Fruit fly (Drosophila melanogaster) whole organism, pupa: ENCODE data around the gene CG14408.

Experiments
- CG10348 ChIP-seq: fragments of 200-800 bp; sonication (Bioruptor generic); IDR thresholded peaks from 2 replicates; pipeline ENCODE4 v1.3.6; 2022; ENCODE audit warnings: missing biosample characterization, missing genetic modification characterization
- CG14655 ChIP-seq: fragments of 200-800 bp; sonication (Bioruptor generic); optimal IDR thresholded peaks from 3 replicates; lab custom pipeline; 2017; ENCODE audit warnings: mild to moderate bottlenecking, missing biosample characterization, missing genetic modification reagents, missing genetic modification characterization
- CG15710 ChIP-seq: fragments of 200-800 bp; sonication (Bioruptor generic); optimal IDR thresholded peaks from 2 replicates; lab custom pipeline; 2018; ENCODE audit warnings: missing biosample characterization, mild to moderate bottlenecking, missing genetic modification characterization, moderate library complexity
- CG32121 ChIP-seq: fragments of 200-800 bp; sonication (Bioruptor generic); IDR thresholded peaks from 2 replicates; pipeline ENCODE4 v1.3.6; 2022; ENCODE audit warnings: missing biosample characterization, missing genetic modification characterization
- CG9948 ChIP-seq: fragments of 200-800 bp; sonication (Bioruptor generic); optimal IDR thresholded peaks from 2 replicates; lab custom pipeline; 2018; ENCODE audit warnings: missing biosample characterization, mild to moderate bottlenecking, missing genetic modification characterization, moderate library complexity
- EcR ChIP-seq: fragments of 200-800 bp; sonication (Bioruptor generic); optimal IDR thresholded peaks from 3 replicates; lab custom pipeline; 2019; ENCODE audit warnings: missing biosample characterization, missing genetic modification characterization, mild to moderate bottlenecking, moderate library complexity, missing genetic modification reagents

- TF ChIP-seq CG9948 (no peak), CG15710 (tag; lab: Kevin White, UChicago) (no peak), CG14655 (no peak), CG32121 (GFP tag; lab: Robert Waterston, UW) (no peak), EcR (GFP tag; lab: Kevin White, UChicago) (peak; percentile 13), CG10348 (no peak)
Observed at dm6 chrX:14871028-14871427, 39.2 kb upstream of the CG14408 start, which contains the start of gene CG9518.
